Fruit fly (Drosophila melanogaster) whole organism, pupa: ENCODE results near the gene CG33272.

Source experiments
- CG10348 ChIP-seq: fragments of 200-800 bp; sonication (Bioruptor generic); IDR thresholded peaks from 2 replicates; pipeline ENCODE4 v1.3.6; 2022; ENCODE audit warnings: missing biosample characterization, missing genetic modification characterization
- CG12605 ChIP-seq: fragments of 200-800 bp; sonication (Bioruptor generic); IDR thresholded peaks from 2 replicates; pipeline ENCODE4 v1.3.6; 2022; ENCODE audit warnings: missing biosample characterization, missing genetic modification characterization
- CG13204 ChIP-seq: fragments of 200-800 bp; sonication (Bioruptor generic); optimal IDR thresholded peaks from 2 replicates; lab custom pipeline; 2018; ENCODE audit warnings: missing biosample characterization, mild to moderate bottlenecking, missing genetic modification characterization, moderate library complexity
- CG14655 ChIP-seq: fragments of 200-800 bp; sonication (Bioruptor generic); optimal IDR thresholded peaks from 3 replicates; lab custom pipeline; 2017; ENCODE audit warnings: mild to moderate bottlenecking, missing biosample characterization, missing genetic modification reagents, missing genetic modification characterization
- CG15710 ChIP-seq: fragments of 200-800 bp; sonication (Bioruptor generic); optimal IDR thresholded peaks from 2 replicates; lab custom pipeline; 2018; ENCODE audit warnings: missing biosample characterization, mild to moderate bottlenecking, missing genetic modification characterization, moderate library complexity
- CG17806 ChIP-seq: fragments of 200-800 bp; sonication (Bioruptor generic); optimal IDR thresholded peaks from 2 replicates; lab custom pipeline; 2018; ENCODE audit warnings: missing biosample characterization, mild to moderate bottlenecking, missing genetic modification characterization, moderate library complexity
- CG32121 ChIP-seq: fragments of 200-800 bp; sonication (Bioruptor generic); IDR thresholded peaks from 2 replicates; pipeline ENCODE4 v1.3.6; 2022; ENCODE audit warnings: missing biosample characterization, missing genetic modification characterization
- CG34367 ChIP-seq: fragments of 200-800 bp; sonication (Bioruptor generic); optimal IDR thresholded peaks from 2 replicates; lab custom pipeline; 2018; ENCODE audit warnings: missing biosample characterization, mild to moderate bottlenecking, missing genetic modification characterization
- CG4496 ChIP-seq: fragments of 200-800 bp; sonication (Bioruptor generic); IDR thresholded peaks from 3 replicates; pipeline ENCODE4 v1.3.6; 2022; ENCODE audit warnings: missing biosample characterization, missing genetic modification characterization
- CG8159 ChIP-seq: fragments of 200-800 bp; sonication (Bioruptor generic); optimal IDR thresholded peaks from 3 replicates; lab custom pipeline; 2018; ENCODE audit warnings: missing biosample characterization, mild to moderate bottlenecking, missing genetic modification characterization, moderate library complexity
- CG8301 ChIP-seq: fragments of 200-800 bp; sonication (Bioruptor generic); optimal IDR thresholded peaks from 2 replicates; lab custom pipeline; 2018; ENCODE audit warnings: missing biosample characterization, mild to moderate bottlenecking, missing genetic modification characterization
- CG9948 ChIP-seq: fragments of 200-800 bp; sonication (Bioruptor generic); optimal IDR thresholded peaks from 2 replicates; lab custom pipeline; 2018; ENCODE audit warnings: missing biosample characterization, mild to moderate bottlenecking, missing genetic modification characterization, moderate library complexity
- D1 ChIP-seq: fragments of 200-800 bp; sonication (Bioruptor generic); optimal IDR thresholded peaks from 2 replicates; lab custom pipeline; 2018; ENCODE audit warnings: missing biosample characterization, mild to moderate bottlenecking, missing genetic modification characterization, moderate library complexity
- EcR ChIP-seq: fragments of 200-800 bp; sonication (Bioruptor generic); optimal IDR thresholded peaks from 3 replicates; lab custom pipeline; 2019; ENCODE audit warnings: missing biosample characterization, missing genetic modification characterization, mild to moderate bottlenecking, moderate library complexity, missing genetic modification reagents
- Ets98B ChIP-seq: fragments of 200-800 bp; sonication (Bioruptor generic); IDR thresholded peaks from 2 replicates; pipeline ENCODE4 v1.3.6; 2022; ENCODE audit warnings: missing biosample characterization, missing genetic modification characterization
- Pif1A ChIP-seq: fragments of 200-800 bp; sonication (Bioruptor generic); optimal IDR thresholded peaks from 3 replicates; lab custom pipeline; 2016; ENCODE audit warnings: missing biosample characterization, missing genetic modification characterization
- Pif1B ChIP-seq: fragments of 200-800 bp; sonication (Bioruptor generic); optimal IDR thresholded peaks from 3 replicates; lab custom pipeline; 2016; ENCODE audit warnings: missing biosample characterization, missing genetic modification characterization
- Snoo ChIP-seq: fragments of 200-800 bp; sonication (Bioruptor generic); optimal IDR thresholded peaks from 3 replicates; lab custom pipeline; 2017; ENCODE audit warnings: missing biosample characterization, mild to moderate bottlenecking, missing genetic modification characterization, inconsistent platforms
- fd96Ca ChIP-seq: fragments of 200-800 bp; sonication (Bioruptor generic); IDR thresholded peaks from 3 replicates; pipeline ENCODE4 v1.3.6; 2022; ENCODE audit warnings: missing biosample characterization, missing genetic modification characterization
- gl ChIP-seq: fragments of 200-800 bp; sonication (Bioruptor generic); optimal IDR thresholded peaks from 2 replicates; lab custom pipeline; 2018; ENCODE audit warnings: missing biosample characterization, mild to moderate bottlenecking, missing genetic modification characterization
- rn ChIP-seq: fragments of 200-800 bp; sonication (Bioruptor generic); IDR thresholded peaks from 2 replicates; pipeline ENCODE4 v1.3.6; 2022; ENCODE audit warnings: missing biosample characterization, missing genetic modification characterization

Gene CG33272

DNA sequence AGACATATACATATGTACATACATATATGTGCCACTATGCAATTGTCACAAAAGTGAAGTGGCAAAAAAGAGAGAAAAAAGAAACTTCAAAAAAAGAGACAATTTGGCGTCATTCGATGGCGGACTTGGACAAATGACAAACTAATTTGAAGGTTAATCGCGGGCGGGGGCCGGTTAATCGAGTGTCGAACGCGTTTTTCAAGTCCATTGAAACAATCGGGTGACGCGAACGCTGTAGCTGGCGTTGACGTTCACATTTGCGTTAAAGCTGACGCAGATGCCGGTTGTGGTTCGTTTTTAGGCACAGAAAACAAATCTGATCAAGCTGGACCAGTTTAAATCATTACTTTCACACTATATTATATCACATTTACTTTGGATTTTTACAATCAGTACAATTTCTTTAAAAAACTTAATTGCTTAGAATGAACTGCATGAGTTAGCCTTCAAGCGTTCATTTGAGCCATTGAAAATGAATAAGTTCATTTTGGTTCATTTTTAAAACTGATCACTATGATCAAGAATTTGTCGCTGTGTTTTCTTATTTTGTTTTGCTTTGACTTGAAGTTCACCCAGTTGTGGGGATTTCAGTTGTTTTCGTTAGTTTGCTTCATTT lies 23.4 kb upstream of the CG33272 start:
- TF ChIP-seq gl (tag; lab: Kevin White, UChicago) (no peak), CG9948 (tag; lab: Kevin White, UChicago) (no peak), CG13204 (no peak), CG15710 (tag; lab: Kevin White, UChicago) (peak; percentile 19), CG4496 (GFP tag; lab: Robert Waterston, UW) (no peak), rn (GFP tag; lab: Robert Waterston, UW) (no peak), CG17806 (tag; lab: Kevin White, UChicago) (peak; percentile 34), CG8159 (tag; lab: Kevin White, UChicago) (peak; percentile 16), Pif1A (GFP tag; lab: Kevin White, UChicago) (peak; percentile 3), Snoo (tag; lab: Kevin White, UChicago) (peak; percentile 39), fd96Ca (no peak)

dm6 chr3L:11531994-11532732 lies 21.8 kb upstream of the CG33272 start:
- peak; percentile 34; the same call in 1 of the 2 replicates for TF ChIP-seq CG32121 (GFP tag; lab: Robert Waterston, UW)
- TF ChIP-seq CG14655 (GFP tag; lab: Kevin White, UChicago), result peak; percentile 55
- no peak for TF ChIP-seq gl (tag; lab: Kevin White, UChicago)
- no peak for TF ChIP-seq CG34367
- TF ChIP-seq CG13204, result no peak
- TF ChIP-seq Snoo (tag; lab: Kevin White, UChicago), result no peak
- TF ChIP-seq CG17806 (tag; lab: Kevin White, UChicago), result peak; percentile 14
- no peak for TF ChIP-seq rn (GFP tag; lab: Robert Waterston, UW)
- TF ChIP-seq CG8301 (tag; lab: Kevin White, UChicago), result peak; percentile 39
- TF ChIP-seq fd96Ca, result no peak
- no peak for TF ChIP-seq CG9948 (tag; lab: Kevin White, UChicago)
- no peak for TF ChIP-seq D1 (tag; lab: Kevin White, UChicago)
- TF ChIP-seq Pif1B, result no peak
- no peak for TF ChIP-seq Pif1A (GFP tag; lab: Kevin White, UChicago)
- TF ChIP-seq CG10348 (GFP tag; lab: Robert Waterston, UW), result no peak
- TF ChIP-seq EcR (GFP tag; lab: Kevin White, UChicago), result no peak
- peak; percentile 1 for TF ChIP-seq CG15710 (tag; lab: Kevin White, UChicago)
- no peak for TF ChIP-seq CG12605
- TF ChIP-seq CG8159 (tag; lab: Kevin White, UChicago), result peak; percentile 6
- TF ChIP-seq CG4496 (GFP tag; lab: Robert Waterston, UW), result no peak; the same call in 2 of the 3 replicates
- no peak for TF ChIP-seq Ets98B (GFP tag; lab: Robert Waterston, UW)

DNA sequence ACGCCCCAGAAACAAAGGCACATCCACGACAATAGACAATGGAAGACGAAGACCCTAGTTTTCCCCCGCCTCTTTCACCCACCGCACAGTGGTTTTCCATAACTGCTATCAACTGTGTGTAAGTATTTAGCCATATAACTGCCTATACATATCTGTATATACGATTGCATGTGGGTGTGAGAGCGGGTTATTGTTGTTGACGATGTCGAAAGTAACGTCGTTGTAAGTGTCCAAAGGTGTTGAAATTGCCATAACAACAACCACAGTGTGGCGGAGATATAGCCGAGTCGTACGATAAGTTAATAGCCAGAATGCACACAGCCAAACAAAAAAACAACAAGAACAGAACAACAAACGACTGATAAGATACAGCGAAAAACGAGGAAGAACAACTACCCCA lies 20.9 kb upstream of the CG33272 start:
- 0 out of 2 replicates have a peak, but pooled peaks have one; percentile 8 for TF ChIP-seq Ets98B (GFP tag; lab: Robert Waterston, UW)
- TF ChIP-seq CG34367, result no peak
- TF ChIP-seq CG4496 (GFP tag; lab: Robert Waterston, UW), result peak; percentile 48; the same call in 2 of the 3 replicates
- TF ChIP-seq fd96Ca, result peak; percentile 28; the same call in 1 of the 3 replicates
- TF ChIP-seq CG15710 (tag; lab: Kevin White, UChicago), result no peak
- peak; percentile 11 for TF ChIP-seq CG8159 (tag; lab: Kevin White, UChicago)
- TF ChIP-seq, all 21 proteins: peak for 4

DNA sequence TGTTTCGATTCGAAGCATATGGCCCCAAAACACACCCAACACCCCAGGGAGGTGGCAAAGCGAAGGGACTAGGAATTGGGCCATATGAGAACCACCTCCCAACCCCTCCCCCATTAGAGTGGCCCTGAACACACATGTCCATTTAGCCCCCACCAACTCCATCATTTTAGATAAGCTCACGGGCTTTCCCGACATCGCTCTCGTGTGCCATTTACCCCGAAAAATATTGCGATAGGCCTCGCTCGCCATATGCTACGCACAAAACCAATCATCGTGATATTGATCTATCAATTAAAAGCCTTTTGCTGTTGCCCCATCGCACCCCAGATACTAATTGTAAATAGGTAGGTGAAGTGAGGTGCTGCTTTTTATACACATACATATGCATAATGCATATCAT lies 20.0 kb upstream of the CG33272 start:
- TF ChIP-seq CG12605, result no peak

DNA sequence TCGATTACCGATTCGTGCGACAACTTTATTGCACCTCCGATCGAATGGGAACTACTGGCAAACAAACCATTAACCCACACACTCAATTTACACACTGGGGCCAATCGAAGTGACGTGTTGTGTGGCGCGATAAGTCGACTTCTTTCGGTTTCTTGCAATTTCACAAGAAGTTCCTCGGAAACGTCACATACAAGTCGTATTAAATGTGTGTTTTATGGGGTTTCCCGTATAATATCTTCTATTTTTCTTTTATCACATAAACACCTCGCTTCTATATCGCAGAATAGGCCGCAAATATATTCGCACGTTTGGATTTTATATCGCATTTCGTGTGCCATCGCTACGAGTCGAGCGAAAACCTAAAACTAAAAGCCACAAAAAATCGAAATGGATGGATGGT lies 19.3 kb upstream of the CG33272 start:
- TF ChIP-seq EcR (GFP tag; lab: Kevin White, UChicago), result no peak
- TF ChIP-seq CG10348 (GFP tag; lab: Robert Waterston, UW), result no peak
- TF ChIP-seq Pif1A (GFP tag; lab: Kevin White, UChicago), result no peak
- TF ChIP-seq CG8301 (tag; lab: Kevin White, UChicago), result no peak
- no peak for TF ChIP-seq rn (GFP tag; lab: Robert Waterston, UW)
- no peak for TF ChIP-seq Ets98B (GFP tag; lab: Robert Waterston, UW)
- no peak for TF ChIP-seq CG8159 (tag; lab: Kevin White, UChicago)
- TF ChIP-seq CG9948 (tag; lab: Kevin White, UChicago), result no peak
- no peak for TF ChIP-seq CG12605
- TF ChIP-seq CG14655 (GFP tag; lab: Kevin White, UChicago), result no peak
- TF ChIP-seq CG34367, result no peak
- TF ChIP-seq CG17806 (tag; lab: Kevin White, UChicago), result no peak
- no peak for TF ChIP-seq gl (tag; lab: Kevin White, UChicago)
- no peak for TF ChIP-seq Snoo (tag; lab: Kevin White, UChicago)

- TF ChIP-seq CG15710 (tag; lab: Kevin White, UChicago) (no peak), CG10348 (GFP tag; lab: Robert Waterston, UW) (no peak), CG8159 (tag; lab: Kevin White, UChicago) (no peak), Pif1A (GFP tag; lab: Kevin White, UChicago) (no peak), CG13204 (no peak), CG14655 (GFP tag; lab: Kevin White, UChicago) (no peak), D1 (tag; lab: Kevin White, UChicago) (no peak), EcR (GFP tag; lab: Kevin White, UChicago) (no peak)
Observed at dm6 chr3L:11528397-11528923, 18.1 kb upstream of the CG33272 start.
